Fruit fly (Drosophila melanogaster) whole organism, prepupa: ENCODE results near the gene Rrp5.
A peak's percentile ranks its signal among the peaks of the same experiment; 100 is the strongest.

Source experiments
- CG10631 ChIP-seq: fragments of 200-800 bp; sonication (Bioruptor generic); optimal IDR thresholded peaks from 2 replicates; lab custom pipeline; 2016; ENCODE audit warnings: missing biosample characterization, missing genetic modification characterization
- CG11294 ChIP-seq: fragments of 200-800 bp; sonication (Bioruptor generic); IDR thresholded peaks from 2 replicates; pipeline ENCODE4 v1.3.6; 2022; ENCODE audit warnings: missing biosample characterization, missing genetic modification characterization
- CG11902 ChIP-seq: fragments of 200-800 bp; sonication (Bioruptor generic); optimal IDR thresholded peaks from 3 replicates; lab custom pipeline; 2016; ENCODE audit warnings: missing biosample characterization, missing genetic modification characterization
- CG15336 ChIP-seq: fragments of 200-800 bp; sonication (Bioruptor generic); IDR thresholded peaks from 2 replicates; pipeline ENCODE4 v1.3.6; 2022; ENCODE audit warnings: missing biosample characterization, missing genetic modification characterization
- CG3032 ChIP-seq: fragments of 200-800 bp; optimal IDR thresholded peaks from 2 replicates; lab custom pipeline; 2019; ENCODE audit warnings: missing biosample characterization, mild to moderate bottlenecking, missing genetic modification characterization, moderate library complexity
- CG31627 ChIP-seq: fragments of 200-800 bp; sonication (Bioruptor generic); optimal IDR thresholded peaks from 3 replicates; lab custom pipeline; 2016; ENCODE audit warnings: missing biosample characterization, missing genetic modification characterization
- CG32006 ChIP-seq: fragments of 200-800 bp; sonication (Bioruptor generic); optimal IDR thresholded peaks from 3 replicates; lab custom pipeline; 2017; ENCODE audit warnings: missing biosample characterization, mild to moderate bottlenecking, missing genetic modification characterization
- CG3919 ChIP-seq: fragments of 200-800 bp; sonication (Bioruptor generic); optimal IDR thresholded peaks from 3 replicates; lab custom pipeline; 2016; ENCODE audit warnings: missing biosample characterization, missing genetic modification characterization
- CG4318 ChIP-seq: fragments of 200-800 bp; sonication (Bioruptor generic); optimal IDR thresholded peaks from 3 replicates; lab custom pipeline; 2017; ENCODE audit warnings: missing biosample characterization, mild to moderate bottlenecking, missing genetic modification characterization
- CG6808 ChIP-seq: fragments of 200-800 bp; sonication (Bioruptor generic); optimal IDR thresholded peaks from 3 replicates; lab custom pipeline; 2017; ENCODE audit warnings: missing biosample characterization, missing genetic modification characterization, mild to moderate bottlenecking, moderate library complexity, missing genetic modification reagents
- CG7368 ChIP-seq: fragments of 200-800 bp; sonication (Bioruptor generic); optimal IDR thresholded peaks from 3 replicates; lab custom pipeline; 2016; ENCODE audit warnings: missing biosample characterization, missing genetic modification characterization
- CG8119 ChIP-seq: fragments of 200-800 bp; sonication (Bioruptor generic); IDR thresholded peaks from 3 replicates; pipeline ENCODE4 v1.3.6; 2022; ENCODE audit warnings: missing biosample characterization, missing genetic modification characterization
- CG8319 ChIP-seq: fragments of 200-800 bp; sonication (Bioruptor generic); optimal IDR thresholded peaks from 3 replicates; lab custom pipeline; 2016; ENCODE audit warnings: missing biosample characterization, missing genetic modification characterization
- CG8632 ChIP-seq: fragments of 200-800 bp; sonication (Bioruptor generic); optimal IDR thresholded peaks from 3 replicates; lab custom pipeline; 2016; ENCODE audit warnings: missing biosample characterization, missing genetic modification characterization
- CG9139 ChIP-seq: fragments of 200-800 bp; sonication (Bioruptor generic); optimal IDR thresholded peaks from 3 replicates; lab custom pipeline; 2017; ENCODE audit warnings: missing biosample characterization, mild to moderate bottlenecking, missing genetic modification characterization
- Eip75B ChIP-seq: fragments of 200-800 bp; sonication (Bioruptor generic); optimal IDR thresholded peaks from 3 replicates; lab custom pipeline; 2016; ENCODE audit warnings: missing biosample characterization, missing genetic modification characterization
- Eip93F ChIP-seq: fragments of 200-800 bp; sonication (Bioruptor generic); optimal IDR thresholded peaks from 2 replicates; lab custom pipeline; 2016; ENCODE audit warnings: missing biosample characterization, mild to moderate bottlenecking, missing genetic modification characterization
- Gug ChIP-seq: fragments of 200-800 bp; sonication (Bioruptor generic); IDR thresholded peaks from 2 replicates; pipeline ENCODE4 v1.3.6; 2022; ENCODE audit warnings: missing biosample characterization, missing genetic modification characterization
- Lpt ChIP-seq: fragments of 200-800 bp; sonication (Bioruptor generic); optimal IDR thresholded peaks from 3 replicates; lab custom pipeline; 2016; ENCODE audit warnings: missing biosample characterization, missing genetic modification characterization
- OdsH ChIP-seq: fragments of 200-800 bp; sonication (Bioruptor generic); optimal IDR thresholded peaks from 3 replicates; lab custom pipeline; 2016; ENCODE audit warnings: missing biosample characterization, missing genetic modification characterization
- Sox102F ChIP-seq: fragments of 200-800 bp; sonication (Bioruptor generic); optimal IDR thresholded peaks from 2 replicates; lab custom pipeline; 2016; ENCODE audit warnings: missing biosample characterization, mild to moderate bottlenecking, missing genetic modification characterization
- Sox14 ChIP-seq: fragments of 200-800 bp; sonication (Bioruptor generic); optimal IDR thresholded peaks from 3 replicates; lab custom pipeline; 2016; ENCODE audit warnings: missing biosample characterization, missing genetic modification characterization
- Sox15 ChIP-seq: fragments of 200-800 bp; sonication (Bioruptor generic); optimal IDR thresholded peaks from 3 replicates; lab custom pipeline; 2016; ENCODE audit warnings: missing biosample characterization, missing genetic modification characterization
- achi ChIP-seq: fragments of 200-800 bp; sonication (Bioruptor generic); optimal IDR thresholded peaks from 3 replicates; lab custom pipeline; 2016; ENCODE audit warnings: missing biosample characterization, missing genetic modification characterization
- acj6 ChIP-seq: fragments of 200-800 bp; sonication (Bioruptor generic); optimal IDR thresholded peaks from 3 replicates; lab custom pipeline; 2016; ENCODE audit warnings: missing biosample characterization, missing genetic modification characterization
- cyc ChIP-seq: fragments of 200-800 bp; sonication (Bioruptor generic); optimal IDR thresholded peaks from 3 replicates; lab custom pipeline; 2016; ENCODE audit warnings: missing biosample characterization, missing genetic modification characterization
- dac ChIP-seq: fragments of 200-800 bp; sonication (Bioruptor generic); optimal IDR thresholded peaks from 2 replicates; lab custom pipeline; 2017; ENCODE audit warnings: missing biosample characterization, mild to moderate bottlenecking, missing genetic modification characterization
- eg ChIP-seq: fragments of 200-800 bp; sonication (Bioruptor generic); IDR thresholded peaks from 3 replicates; pipeline ENCODE4 v1.3.6; 2022; ENCODE audit warnings: missing biosample characterization, missing genetic modification characterization
- esn ChIP-seq: fragments of 200-800 bp; sonication (Bioruptor generic); optimal IDR thresholded peaks from 2 replicates; lab custom pipeline; 2016; ENCODE audit warnings: missing biosample characterization, mild to moderate bottlenecking, missing genetic modification characterization, moderate library complexity
- fd59A ChIP-seq: fragments of 200-800 bp; sonication (Bioruptor generic); optimal IDR thresholded peaks from 2 replicates; lab custom pipeline; 2017; ENCODE audit warnings: missing biosample characterization, mild to moderate bottlenecking, missing genetic modification characterization, missing genetic modification reagents
- lz ChIP-seq: fragments of 200-800 bp; sonication (Bioruptor generic); optimal IDR thresholded peaks from 3 replicates; lab custom pipeline; 2016; ENCODE audit warnings: missing biosample characterization, missing genetic modification characterization
- net ChIP-seq: fragments of 200-800 bp; sonication (Bioruptor generic); optimal IDR thresholded peaks from 3 replicates; lab custom pipeline; 2016; ENCODE audit warnings: missing biosample characterization, missing genetic modification characterization
- salr ChIP-seq, 2 experiments: fragments of 200-800 bp; sonication (Bioruptor generic); optimal IDR thresholded peaks; 3 replicates each; lab custom pipeline; 2016 to 2018; ENCODE audit warnings: missing biosample characterization in 2 of 2, missing genetic modification characterization in 2 of 2, mild to moderate bottlenecking in 1 of 2
- ss ChIP-seq, 2 experiments: fragments of 200-800 bp; sonication (Bioruptor generic); optimal IDR thresholded peaks; 2 replicates in 1 of 2; 3 replicates in 1 of 2; lab custom pipeline; 2017 to 2018; ENCODE audit warnings: mild to moderate bottlenecking in 2 of 2, missing biosample characterization in 2 of 2, missing genetic modification characterization in 2 of 2, moderate library complexity in 1 of 2
- svp ChIP-seq: fragments of 200-800 bp; sonication (Bioruptor generic); peaks from one replicate; lab custom pipeline; 2016; ENCODE audit warnings: missing biosample characterization, missing genetic modification characterization
- topi ChIP-seq: fragments of 200-800 bp; sonication (Bioruptor generic); optimal IDR thresholded peaks from 3 replicates; lab custom pipeline; 2016; ENCODE audit warnings: missing biosample characterization, missing genetic modification characterization

Rrp5 gene

DNA sequence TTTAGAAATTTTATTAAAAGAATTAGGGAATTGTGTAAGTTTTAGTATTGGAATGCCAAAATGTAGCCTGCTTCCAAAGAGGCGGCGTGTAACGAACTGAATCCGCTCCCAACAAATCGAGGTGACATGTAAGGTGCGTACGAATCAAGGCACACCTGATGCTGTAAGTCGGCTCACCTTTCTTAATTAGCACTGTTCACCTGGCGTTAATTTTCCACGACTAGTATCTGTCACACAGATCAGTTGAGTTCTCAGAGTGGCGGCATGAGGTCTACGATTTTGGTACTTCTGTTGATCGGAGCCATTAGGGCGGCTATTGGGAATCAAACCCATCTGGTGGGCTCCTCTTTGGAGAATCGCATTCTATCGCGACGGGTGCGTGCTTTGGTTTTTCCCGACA is 28.5 kb upstream of the Rrp5 start, which contains the start of the genes CG5762 and CG33339:
Gene CG5762, minus strand, starts transcription at position 101 of the 400 bp plus-strand sequence.
Gene CG33339, plus strand, starts transcription at position 265 of the 400 bp plus-strand sequence.
- TF ChIP-seq net (GFP tag; lab: Kevin White, UChicago) (no peak), CG4318 (GFP tag; lab: Kevin White, UChicago) (no peak), Lpt (GFP tag; lab: Kevin White, UChicago) (no peak)

DNA sequence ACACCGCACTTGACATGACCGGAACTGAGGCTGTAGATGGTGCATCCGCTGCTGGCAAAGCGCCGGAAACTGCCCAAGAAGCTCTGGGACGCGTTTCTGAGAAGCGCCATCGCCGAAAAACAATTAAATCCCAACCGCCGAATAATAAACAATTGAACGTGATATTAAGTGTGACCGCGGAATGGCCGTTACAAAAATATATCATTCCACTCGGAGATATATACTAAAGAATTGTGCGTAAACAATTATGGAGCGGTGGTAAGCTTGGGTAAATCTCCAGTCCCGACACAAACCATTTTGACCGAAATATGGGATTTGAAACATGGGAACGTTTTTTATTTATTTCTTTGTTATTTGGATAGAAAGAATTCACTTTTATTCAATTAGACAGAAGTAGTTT is 26.8 kb upstream of the Rrp5 start, which contains the start of gene CG18528:
Gene CG18528, minus strand, starts transcription at position 188 of the 400 bp plus-strand sequence.
- TF ChIP-seq Sox15 (GFP tag; lab: Kevin White, UChicago) = no peak
- TF ChIP-seq cyc (GFP tag; lab: Kevin White, UChicago) = no peak
- TF ChIP-seq Sox14 (GFP tag; lab: Kevin White, UChicago) = peak; percentile 97
- no peak for TF ChIP-seq CG3032 (tag; lab: Kevin White, UChicago)
- TF ChIP-seq CG10631 (GFP tag; lab: Kevin White, UChicago) = no peak
- TF ChIP-seq CG15336 = no peak
- no peak for TF ChIP-seq CG6808 (GFP tag; lab: Kevin White, UChicago)
- no peak for TF ChIP-seq CG11294

DNA sequence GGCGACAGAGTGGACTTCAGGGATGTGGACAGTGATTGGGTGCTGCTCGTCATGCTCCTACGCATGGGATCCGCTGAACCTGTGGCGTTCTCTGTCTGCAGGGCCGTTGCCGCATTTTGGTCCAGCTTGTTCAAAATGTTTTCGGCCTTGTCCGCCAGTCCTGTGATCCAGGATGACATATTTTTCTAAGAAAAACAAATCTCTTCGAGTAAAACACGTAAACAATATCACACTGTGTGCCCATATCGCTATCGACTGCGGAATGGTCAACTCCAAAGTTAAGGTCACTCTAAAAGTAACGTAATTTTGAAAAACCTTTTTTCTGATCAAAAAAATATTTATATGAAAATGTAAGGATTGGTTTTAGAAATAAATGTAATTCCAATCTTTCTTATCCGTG is 24.6 kb upstream of the Rrp5 start, which contains the start of gene Golgin84:
Gene Golgin84, minus strand, starts transcription at position 241 of the 400 bp plus-strand sequence.
- TF ChIP-seq dac (GFP tag; lab: Kevin White, UChicago) (no peak), ss (GFP tag; optimal IDR thresholded peaks at IDR 0.05; lab: Kevin White, UChicago) (no peak)

DNA sequence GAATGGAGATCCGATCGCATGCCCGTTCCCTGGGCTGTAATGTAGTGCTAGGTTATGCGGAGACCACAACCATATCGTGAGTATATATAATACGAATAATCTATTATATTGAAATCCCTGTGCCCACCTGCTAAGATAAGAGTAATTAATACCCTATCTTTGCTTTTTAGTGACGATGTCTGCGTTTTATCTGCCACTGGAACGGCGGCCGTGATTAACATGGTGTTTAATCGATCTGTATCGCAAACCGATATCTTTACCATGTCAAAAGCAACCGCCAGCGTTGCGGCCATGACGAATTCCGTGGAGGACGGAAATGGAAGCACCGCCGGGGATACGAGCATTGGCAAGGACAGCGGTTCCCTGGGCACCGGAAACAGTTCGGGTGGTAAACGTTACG is 20.3 kb upstream of the Rrp5 start:
- no peak for TF ChIP-seq CG3919 (GFP tag; lab: Kevin White, UChicago)
- TF ChIP-seq eg (GFP tag; lab: Robert Waterston, UW) = no peak
- no peak for TF ChIP-seq CG7368 (GFP tag; lab: Kevin White, UChicago)
- TF ChIP-seq Eip93F (GFP tag; lab: Kevin White, UChicago) = no peak
- no peak for TF ChIP-seq Eip75B (GFP tag; lab: Kevin White, UChicago)
- no peak for TF ChIP-seq salr (GFP tag; optimal IDR thresholded peaks at IDR 0.05; lab: Kevin White, UChicago)
- TF ChIP-seq topi (GFP tag; lab: Kevin White, UChicago) = no peak
- no peak for TF ChIP-seq CG8319 (GFP tag; lab: Kevin White, UChicago)
- no peak for TF ChIP-seq dac (GFP tag; lab: Kevin White, UChicago)
- no peak for TF ChIP-seq CG9139 (GFP tag; lab: Kevin White, UChicago)
- no peak for TF ChIP-seq Sox102F (GFP tag; lab: Kevin White, UChicago)
- TF ChIP-seq CG32006 (GFP tag; lab: Kevin White, UChicago) = no peak
- TF ChIP-seq CG11294 = no peak
- no peak for TF ChIP-seq Lpt (GFP tag; lab: Kevin White, UChicago)
- no peak for TF ChIP-seq acj6
- no peak for TF ChIP-seq CG8119 (GFP tag; lab: Robert Waterston, UW)
- no peak for TF ChIP-seq svp (GFP tag; lab: Kevin White, UChicago)
- no peak for TF ChIP-seq CG11902
- no peak for TF ChIP-seq lz (GFP tag; lab: Kevin White, UChicago)

DNA sequence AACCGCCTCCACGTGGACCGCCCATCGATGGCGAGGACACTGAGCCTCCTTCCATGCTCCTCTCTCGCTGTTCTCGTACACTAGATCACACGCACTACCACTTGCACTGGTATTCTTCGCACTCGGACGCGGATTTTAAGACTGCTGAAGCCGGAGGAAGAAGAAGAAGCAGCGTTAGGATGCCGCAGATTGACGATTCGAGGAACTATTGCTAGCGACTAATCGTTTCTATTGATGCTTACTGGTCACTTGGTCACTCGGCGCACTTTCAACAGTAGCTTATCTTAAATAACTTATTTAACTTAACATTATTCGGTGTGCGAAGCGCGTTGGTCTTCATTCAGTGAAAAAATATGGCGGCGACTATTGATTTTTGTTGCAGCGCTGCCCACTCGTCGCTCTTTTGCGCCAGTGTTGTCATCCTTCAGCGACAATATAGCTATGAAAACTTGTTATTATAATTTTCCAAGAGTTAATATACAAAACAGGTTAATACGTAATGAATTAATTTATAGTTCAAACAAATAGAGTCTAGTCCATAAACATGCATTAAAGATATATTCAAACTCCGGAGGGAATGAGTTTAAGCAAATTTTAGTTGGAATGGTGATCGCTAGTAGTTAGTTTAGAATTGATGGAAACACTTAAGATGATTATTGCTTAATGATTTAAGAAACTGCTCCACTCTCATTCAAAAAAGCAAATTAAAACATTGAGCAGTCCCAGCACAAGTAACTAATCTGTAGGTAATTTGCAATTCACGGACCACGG is 15.5 kb upstream of the Rrp5 start, which contains the start of the genes CG5746 and CG6454:
Gene CG5746, minus strand, starts transcription at position 372 of the 771 bp plus-strand sequence.
Gene CG6454, plus strand, starts transcription at position 763 of the 771 bp plus-strand sequence.
- TF ChIP-seq lz (GFP tag; lab: Kevin White, UChicago) (peak; percentile 75), CG4318 (GFP tag; lab: Kevin White, UChicago) (no peak), OdsH (GFP tag; lab: Kevin White, UChicago) (no peak), CG10631 (GFP tag; lab: Kevin White, UChicago) (no peak), CG11294 (peak; percentile 18; the same call in 1 of the 2 replicates), CG31627 (GFP tag; lab: Kevin White, UChicago) (peak; percentile 79), achi (no peak), CG11902 (peak; percentile 44), Sox15 (GFP tag; lab: Kevin White, UChicago) (peak; percentile 47), CG8632 (GFP tag; lab: Kevin White, UChicago) (no peak), Gug (GFP tag; lab: Robert Waterston, UW) (0 out of 2 replicates have a peak, but pooled peaks have one; percentile 9), CG3032 (tag; lab: Kevin White, UChicago) (no peak), cyc (GFP tag; lab: Kevin White, UChicago) (peak; percentile 61), CG8319 (GFP tag; lab: Kevin White, UChicago) (no peak), fd59A (no peak), net (GFP tag; lab: Kevin White, UChicago) (no peak), CG3919 (GFP tag; lab: Kevin White, UChicago) (no peak), esn (GFP tag; lab: Kevin White, UChicago) (peak; percentile 76)
